Worm (Caenorhabditis elegans) whole organism, mixed stage, embryonic: Measurements from ENCODE around the gene F49H6.12.

ENCODE experiments used
- ces-1 ChIP-seq: fragments of 150-350 bp; optimal IDR thresholded peaks from 2 replicates; lab custom pipeline; 2014; ENCODE audit warnings: missing biosample characterization, missing genetic modification reagents, missing genetic modification characterization
- elt-1 ChIP-seq: sonication (generic microtip); optimal IDR thresholded peaks from 2 replicates; lab custom pipeline; 2017; ENCODE audit warnings: missing genetic modification characterization, mild to moderate bottlenecking, missing compliant biosample characterization, antibody characterized with exemption, moderate library complexity, borderline replicate concordance; ENCODE audit not compliant: insufficient read depth
- lin-13 ChIP-seq: fragments of 150-350 bp; optimal IDR thresholded peaks from 2 replicates; lab custom pipeline; 2014; ENCODE audit warnings: missing biosample characterization, missing genetic modification characterization
- lsy-2 ChIP-seq: fragments of 150-350 bp; optimal IDR thresholded peaks from 2 replicates; lab custom pipeline; 2014; ENCODE audit warnings: missing biosample characterization, missing genetic modification characterization
- mab-5 ChIP-seq: fragments of 150-350 bp; optimal IDR thresholded peaks from 2 replicates; lab custom pipeline; 2014; ENCODE audit warnings: missing biosample characterization, missing genetic modification characterization
- nhr-12 ChIP-seq: fragments of 150-350 bp; optimal IDR thresholded peaks from 2 replicates; lab custom pipeline; 2014; ENCODE audit warnings: missing biosample characterization, missing genetic modification characterization
- nhr-237 ChIP-seq: fragments of 150-350 bp; optimal IDR thresholded peaks from 2 replicates; lab custom pipeline; 2014; ENCODE audit warnings: missing biosample characterization, missing genetic modification characterization
- nhr-76 ChIP-seq: sonication (generic microtip); optimal IDR thresholded peaks from 2 replicates; lab custom pipeline; 2017; ENCODE audit warnings: missing biosample characterization, missing genetic modification characterization
- pha-4 ChIP-seq: fragments of 150-350 bp; optimal IDR thresholded peaks from 2 replicates; lab custom pipeline; 2018; ENCODE audit warnings: missing biosample characterization, missing genetic modification reagents, missing genetic modification characterization
- snpc-4 ChIP-seq: fragments of 150-350 bp; optimal IDR thresholded peaks from 2 replicates; lab custom pipeline; 2014; ENCODE audit warnings: missing biosample characterization, missing genetic modification characterization
- unc-62 ChIP-seq: fragments of 150-350 bp; optimal IDR thresholded peaks from 2 replicates; lab custom pipeline; 2014; ENCODE audit warnings: missing biosample characterization, missing genetic modification reagents, missing genetic modification characterization

DNA sequence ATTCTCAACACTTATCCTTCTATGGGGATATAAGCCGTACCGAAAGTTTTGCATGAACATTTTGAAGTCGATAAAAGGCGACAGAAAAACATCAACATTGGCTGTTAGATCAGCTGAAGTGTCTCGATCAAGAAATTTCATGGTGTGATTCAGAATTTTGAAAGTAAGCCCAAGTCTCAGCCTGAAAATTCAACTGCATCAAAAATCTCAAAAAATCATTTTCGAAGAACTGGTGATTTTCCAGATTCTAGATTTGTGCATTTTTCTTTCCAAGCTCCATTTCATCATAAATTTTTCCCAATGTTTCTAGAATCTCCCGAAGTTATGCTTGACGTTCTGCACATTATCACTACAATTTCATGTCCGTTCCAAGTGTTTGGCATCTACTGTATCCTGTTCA, 43.4 kb upstream of the F49H6.12 start, which contains the start of gene srh-255:
- no peak for TF ChIP-seq mab-5 (tag; lab: Kevin White, UChicago)
- no peak for TF ChIP-seq nhr-76 (tag; lab: Kevin White, UChicago)
- no peak for TF ChIP-seq lsy-2 (tag; lab: Kevin White, UChicago)
- no peak for TF ChIP-seq snpc-4 (tag; lab: Kevin White, UChicago)
- no peak for TF ChIP-seq pha-4
- TF ChIP-seq ces-1 (GFP tag; lab: Kevin White, UChicago): no peak
- TF ChIP-seq unc-62: no peak
- no peak for TF ChIP-seq lin-13 (tag; lab: Kevin White, UChicago)
- TF ChIP-seq elt-1: no peak
- TF ChIP-seq nhr-237 (tag; lab: Kevin White, UChicago): no peak
- no peak for TF ChIP-seq nhr-12 (tag; lab: Kevin White, UChicago)
